Fruit fly (Drosophila melanogaster): ENCODE results near the gene CalpC.

Gene CalpC

DNA sequence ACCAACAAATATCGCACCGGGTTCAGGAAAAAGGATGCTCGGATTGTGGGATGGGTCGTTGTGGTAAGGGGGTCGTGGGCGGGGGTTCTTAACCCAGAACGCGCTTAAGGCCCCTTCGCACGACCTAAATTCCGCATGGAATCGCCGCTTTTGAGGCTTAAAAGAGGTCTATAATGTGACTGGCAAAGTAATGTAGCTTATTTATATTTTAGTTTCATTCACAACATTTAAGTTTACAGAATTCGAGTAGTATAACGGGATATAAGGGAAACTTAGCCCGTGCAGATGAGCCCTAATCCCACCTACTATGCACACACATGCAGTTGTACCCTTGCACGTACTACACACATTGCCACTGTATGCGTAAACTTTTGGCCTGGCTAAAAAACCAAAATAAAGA, 46.8 kb upstream of the CalpC start (continued):
- TF ChIP-seq chn (GFP tag; optimal IDR thresholded peaks at IDR 0.05) (peak; percentile 52), maf-S (GFP tag; optimal IDR thresholded peaks at IDR 0.05) (no peak), CG9932 (GFP tag; IDR thresholded peaks at IDR 0.05) (peak; percentile 53), CG5180 (GFP tag; optimal IDR thresholded peaks at IDR 0.05) (peak; percentile 85), CG10366 (GFP tag; IDR thresholded peaks at IDR 0.05) (peak; percentile 73), Gsc (GFP tag; IDR thresholded peaks at IDR 0.05) (peak; percentile 46; the same call in 1 of the 2 replicates), CG12155 (GFP tag; optimal IDR thresholded peaks at IDR 0.05) (peak; percentile 35), sd (tag; optimal IDR thresholded peaks at IDR 0.05) (no peak), cas (GFP tag; IDR thresholded peaks at IDR 0.05) (0 out of 2 replicates have a peak, but pooled peaks have one; percentile 32), CG11247 (GFP tag; IDR thresholded peaks at IDR 0.05) (peak; percentile 72), CG12391 (tag; optimal IDR thresholded peaks at IDR 0.05) (peak; percentile 88), CG16863 (GFP tag; optimal IDR thresholded peaks at IDR 0.05) (peak; percentile 75), CG1603 (tag; optimal IDR thresholded peaks at IDR 0.05) (peak; percentile 89), CG1024 (GFP tag; IDR thresholded peaks at IDR 0.05) (peak; percentile 53), CG34376 (GFP tag; optimal IDR thresholded peaks at IDR 0.05) (peak; percentile 69), Camta (GFP tag; optimal IDR thresholded peaks at IDR 0.05) (no peak), HLH54F (GFP tag; optimal IDR thresholded peaks at IDR 0.05) (peak; percentile 15), croc (GFP tag; conservative IDR thresholded peaks at IDR 0.05) (peak; percentile 67), H2.0 (GFP tag; IDR thresholded peaks at IDR 0.05) (peak; percentile 73), gfzf (GFP tag; optimal IDR thresholded peaks at IDR 0.05) (no peak), CG18764 (GFP tag; optimal IDR thresholded peaks at IDR 0.05) (peak; percentile 97), CG32772 (GFP tag; IDR thresholded peaks at IDR 0.05) (peak; percentile 64), twi (tag; optimal IDR thresholded peaks at IDR 0.05) (peak; percentile 74), gcm (GFP tag; optimal IDR thresholded peaks at IDR 0.05) (peak; percentile 84), CG4282 (GFP tag; optimal IDR thresholded peaks at IDR 0.05) (no peak), Eip74EF (GFP tag; optimal IDR thresholded peaks at IDR 0.05) (peak in 1 of 2 experiments; percentile 79), Dip3 (GFP tag; optimal IDR thresholded peaks at IDR 0.05) (peak; percentile 7), TFAM (GFP tag; optimal IDR thresholded peaks at IDR 0.05) (peak; percentile 51), Mes4 (GFP tag; optimal IDR thresholded peaks at IDR 0.05) (peak; percentile 2), hbn (GFP tag; IDR thresholded peaks at IDR 0.05; ENCODE audit: partially characterized antibody) (no peak), CG33557 (GFP tag; optimal IDR thresholded peaks at IDR 0.05) (peak; percentile 91), CG17385 (GFP tag; optimal IDR thresholded peaks at IDR 0.05) (peak; percentile 83), CG31388 (GFP tag; optimal IDR thresholded peaks at IDR 0.05) (no peak), wek (GFP tag; optimal IDR thresholded peaks at IDR 0.05) (peak; percentile 75), CG12071 (GFP tag; optimal IDR thresholded peaks at IDR 0.05) (peak; percentile 85), zen (tag; optimal IDR thresholded peaks at IDR 0.05) (peak; percentile 79), dm (GFP tag; optimal IDR thresholded peaks at IDR 0.05) (no peak), Bdp1 (GFP tag; optimal IDR thresholded peaks at IDR 0.05) (peak; percentile 40), fd102C (GFP tag; optimal IDR thresholded peaks at IDR 0.05) (peak; percentile 79), BEAF-32 (GFP tag; optimal IDR thresholded peaks at IDR 0.05) (no peak), Hr78 (GFP tag; optimal IDR thresholded peaks at IDR 0.05) (no peak), gce (GFP tag; IDR thresholded peaks at IDR 0.05) (peak; percentile 84), Gug (GFP tag; IDR thresholded peaks at IDR 0.05) (peak; percentile 76), HmgD (GFP tag; optimal IDR thresholded peaks at IDR 0.05) (no peak), CG2202 (tag; optimal IDR thresholded peaks at IDR 0.05) (peak; percentile 77), dan (GFP tag; IDR thresholded peaks at IDR 0.05) (peak; percentile 63; the same call in 1 of the 2 replicates), dimm (GFP tag; IDR thresholded peaks at IDR 0.05) (peak; percentile 66), CG18011 (GFP tag; optimal IDR thresholded peaks at IDR 0.05) (peak; percentile 51), Rx (GFP tag; IDR thresholded peaks at IDR 0.05) (peak; percentile 82), slou (GFP tag; optimal IDR thresholded peaks at IDR 0.05) (no peak), dmrt11E (tag; optimal IDR thresholded peaks at IDR 0.05) (peak; percentile 88)
